Worm (Caenorhabditis elegans) whole organism, mixed stage, embryonic: Measurements from ENCODE around the gene tat-4.

Source experiments
- ceh-83 ChIP-seq: fragments of 200-800 bp; sonication (Bioruptor generic); optimal IDR thresholded peaks from 2 replicates; lab custom pipeline; 2018; ENCODE audit warnings: mild to moderate bottlenecking, missing genetic modification characterization, missing compliant biosample characterization
- elt-1 ChIP-seq: sonication (generic microtip); optimal IDR thresholded peaks from 2 replicates; lab custom pipeline; 2017; ENCODE audit warnings: missing genetic modification characterization, mild to moderate bottlenecking, missing compliant biosample characterization, antibody characterized with exemption, moderate library complexity, borderline replicate concordance; ENCODE audit not compliant: insufficient read depth
- unc-62 ChIP-seq: fragments of 150-350 bp; optimal IDR thresholded peaks from 2 replicates; lab custom pipeline; 2014; ENCODE audit warnings: missing biosample characterization, missing genetic modification reagents, missing genetic modification characterization

ce11 chrII:6235432-6236092 is 8.5 kb downstream of the tat-4 start, which contains the start of gene T24H7.9:
- TF ChIP-seq unc-62 (GFP tag; lab: Kevin White, UChicago) (no peak), ceh-83 (no peak), elt-1 (tag; lab: Kevin White, UChicago) (no peak)
